1 fruit fly cellular context compared by ENCODE assay signal in the genomic region with DNA sequence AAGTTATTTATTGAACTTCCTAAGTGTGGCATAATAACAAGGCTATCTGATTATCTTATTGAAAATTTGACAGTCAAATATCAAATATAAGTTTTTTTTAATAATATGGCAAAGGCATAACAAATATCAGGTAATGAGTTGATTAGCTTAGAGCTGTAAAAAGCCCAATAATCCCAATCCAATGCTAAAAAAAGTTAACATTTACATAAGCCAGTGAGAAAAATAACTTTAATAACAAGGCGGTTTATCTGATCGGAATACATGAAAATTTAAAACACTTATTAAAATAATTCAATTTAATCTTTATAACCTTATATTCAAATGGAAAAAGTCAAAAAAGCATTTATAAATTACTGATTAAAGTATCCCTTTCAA.
TF ChIP-seq lines count a peak whose summit lies in the region.

No protein-coding gene starts in this region.

TF ChIP-seq in whole organism, embryonic, 481 proteins besides CTCF, POLR2A, EP300 and RAD21 (continued from another document):
- TF ChIP-seq CG42726 (GFP tag; IDR thresholded peaks at IDR 0.05; lab: Robert Waterston, UW; ENCODE audit: partially characterized antibody) (no peak), Deaf1 (tag; optimal IDR thresholded peaks at IDR 0.05; lab: Kevin White, UChicago) (no peak), B-H1 (GFP tag; IDR thresholded peaks at IDR 0.05; lab: Robert Waterston, UW) (no peak), lab (GFP tag; optimal IDR thresholded peaks at IDR 0.05; lab: Kevin White, UChicago) (no peak), Scr (GFP tag; IDR thresholded peaks at IDR 0.05; lab: Robert Waterston, UW; ENCODE audit: partially characterized antibody) (no peak), HLH4C (GFP tag; IDR thresholded peaks at IDR 0.05; lab: Robert Waterston, UW; ENCODE audit: partially characterized antibody) (no peak), hb (GFP tag; IDR thresholded peaks at IDR 0.05; lab: Robert Waterston, UW; ENCODE audit: partially characterized antibody) (no peak), bigmax (GFP tag; optimal IDR thresholded peaks at IDR 0.05; lab: Kevin White, UChicago) (no peak), Antp (GFP tag; optimal IDR thresholded peaks at IDR 0.05; lab: Kevin White, UChicago) (no peak), Hr78 (GFP tag; optimal IDR thresholded peaks at IDR 0.05; lab: Kevin White, UChicago) (no peak), HLHmδ (GFP tag; optimal IDR thresholded peaks at IDR 0.05; lab: Kevin White, UChicago) (no peak), CG31441 (GFP tag; IDR thresholded peaks at IDR 0.05; lab: Robert Waterston, UW) (peak; percentile 11; the same call in 1 of the 2 replicates), Meics (GFP tag; optimal IDR thresholded peaks at IDR 0.05; lab: Kevin White, UChicago) (no peak), kni (GFP tag; optimal IDR thresholded peaks at IDR 0.05; lab: Kevin White, UChicago) (no peak), ro (GFP tag; IDR thresholded peaks at IDR 0.05; lab: Robert Waterston, UW) (no peak), CG15601 (tag; optimal IDR thresholded peaks at IDR 0.05; lab: Kevin White, UChicago) (no peak), CoRest (tag; optimal IDR thresholded peaks at IDR 0.05; lab: Kevin White, UChicago) (peak; percentile 48), wek (GFP tag; optimal IDR thresholded peaks at IDR 0.05; lab: Kevin White, UChicago) (no peak), sug (tag; optimal IDR thresholded peaks at IDR 0.05; lab: Kevin White, UChicago) (no peak), gsb (GFP tag; IDR thresholded peaks at IDR 0.05; lab: Robert Waterston, UW) (no peak), Sox100B (GFP tag; optimal IDR thresholded peaks at IDR 0.05; lab: Kevin White, UChicago) (no peak), CG4404 (GFP tag; IDR thresholded peaks at IDR 0.05; lab: Robert Waterston, UW) (no peak), CG1792 (GFP tag; optimal IDR thresholded peaks at IDR 0.05; lab: Kevin White, UChicago) (no peak), Side (GFP tag; optimal IDR thresholded peaks at IDR 0.05; lab: Kevin White, UChicago) (no peak), CG18619 (GFP tag; optimal IDR thresholded peaks at IDR 0.05; lab: Kevin White, UChicago) (peak; percentile 10), CG17829 (tag; optimal IDR thresholded peaks at IDR 0.05; lab: Kevin White, UChicago) (no peak), CG2678 (tag; optimal IDR thresholded peaks at IDR 0.05; lab: Kevin White, UChicago) (peak; percentile 16), Sry-β (GFP tag; optimal IDR thresholded peaks at IDR 0.05; lab: Kevin White, UChicago) (peak; percentile 95), MESR4 (GFP tag; optimal IDR thresholded peaks at IDR 0.05; lab: Kevin White, UChicago) (no peak), eve (GFP tag; optimal IDR thresholded peaks at IDR 0.05; lab: Kevin White, UChicago) (no peak), CG10321 (GFP tag; IDR thresholded peaks at IDR 0.05; lab: Robert Waterston, UW) (no peak), gem (tag; optimal IDR thresholded peaks at IDR 0.05; lab: Kevin White, UChicago) (peak; percentile 40), CG13624 (GFP tag; optimal IDR thresholded peaks at IDR 0.05; lab: Kevin White, UChicago) (no peak), MBD-R2 (GFP tag; IDR thresholded peaks at IDR 0.05; lab: Robert Waterston, UW) (no peak), Bgb (GFP tag; IDR thresholded peaks at IDR 0.05; lab: Robert Waterston, UW; ENCODE audit: partially characterized antibody) (no peak), gce (GFP tag; IDR thresholded peaks at IDR 0.05; lab: Robert Waterston, UW) (no peak), Ets65A (GFP tag; lab: Kevin White, UChicago) (peak; percentile 62), Dad (GFP tag; optimal IDR thresholded peaks at IDR 0.05; lab: Kevin White, UChicago) (no peak), CG4820 (GFP tag; optimal IDR thresholded peaks at IDR 0.05; lab: Kevin White, UChicago) (no peak), CG9727 (GFP tag; optimal IDR thresholded peaks at IDR 0.05; lab: Kevin White, UChicago) (peak; percentile 1), CG2116 (GFP tag; optimal IDR thresholded peaks at IDR 0.05; lab: Kevin White, UChicago) (no peak), seq (GFP tag; IDR thresholded peaks at IDR 0.05; lab: Robert Waterston, UW) (no peak), CG7357 (GFP tag; IDR thresholded peaks at IDR 0.05; lab: Robert Waterston, UW) (no peak), CG6689 (GFP tag; IDR thresholded peaks at IDR 0.05; lab: Robert Waterston, UW) (no peak), lola (GFP tag; optimal IDR thresholded peaks at IDR 0.05; lab: Kevin White, UChicago) (peak in 1 of 3 experiments; percentile 32), CG13296 (GFP tag; optimal IDR thresholded peaks at IDR 0.05; lab: Kevin White, UChicago) (no peak), E2f2 (GFP tag; IDR thresholded peaks at IDR 0.05; lab: Robert Waterston, UW) (no peak), CG17361 (GFP tag; IDR thresholded peaks at IDR 0.05; lab: Robert Waterston, UW) (peak; percentile 55), Ssrp (tag; optimal IDR thresholded peaks at IDR 0.05; lab: Kevin White, UChicago) (peak; percentile 18), CG3838 (GFP tag; optimal IDR thresholded peaks at IDR 0.05; lab: Kevin White, UChicago) (no peak), CG30431 (GFP tag; optimal IDR thresholded peaks at IDR 0.05; lab: Kevin White, UChicago) (no peak), Gsc (GFP tag; IDR thresholded peaks at IDR 0.05; lab: Robert Waterston, UW) (no peak), so (GFP tag; IDR thresholded peaks at IDR 0.05; lab: Robert Waterston, UW) (no peak), Dp (GFP tag; optimal IDR thresholded peaks at IDR 0.05; lab: Kevin White, UChicago) (no peak), amos (GFP tag; IDR thresholded peaks at IDR 0.05; lab: Robert Waterston, UW; ENCODE audit: partially characterized antibody) (no peak), CG14667 (GFP tag; IDR thresholded peaks at IDR 0.05; lab: Robert Waterston, UW) (no peak), Camta (GFP tag; optimal IDR thresholded peaks at IDR 0.05; lab: Kevin White, UChicago) (no peak), CG13894 (tag; optimal IDR thresholded peaks at IDR 0.05; lab: Kevin White, UChicago) (no peak), ken (GFP tag; IDR thresholded peaks at IDR 0.05; lab: Robert Waterston, UW) (no peak), dan (GFP tag; IDR thresholded peaks at IDR 0.05; lab: Robert Waterston, UW) (no peak), rib (GFP tag; IDR thresholded peaks at IDR 0.05; lab: Robert Waterston, UW) (no peak)
TF ChIP-seq in whole organism, embryonic: peak in this region for 11.
